Worm (Caenorhabditis elegans): ENCODE data around the gene tdc-1.

tdc-1 gene

DNA sequence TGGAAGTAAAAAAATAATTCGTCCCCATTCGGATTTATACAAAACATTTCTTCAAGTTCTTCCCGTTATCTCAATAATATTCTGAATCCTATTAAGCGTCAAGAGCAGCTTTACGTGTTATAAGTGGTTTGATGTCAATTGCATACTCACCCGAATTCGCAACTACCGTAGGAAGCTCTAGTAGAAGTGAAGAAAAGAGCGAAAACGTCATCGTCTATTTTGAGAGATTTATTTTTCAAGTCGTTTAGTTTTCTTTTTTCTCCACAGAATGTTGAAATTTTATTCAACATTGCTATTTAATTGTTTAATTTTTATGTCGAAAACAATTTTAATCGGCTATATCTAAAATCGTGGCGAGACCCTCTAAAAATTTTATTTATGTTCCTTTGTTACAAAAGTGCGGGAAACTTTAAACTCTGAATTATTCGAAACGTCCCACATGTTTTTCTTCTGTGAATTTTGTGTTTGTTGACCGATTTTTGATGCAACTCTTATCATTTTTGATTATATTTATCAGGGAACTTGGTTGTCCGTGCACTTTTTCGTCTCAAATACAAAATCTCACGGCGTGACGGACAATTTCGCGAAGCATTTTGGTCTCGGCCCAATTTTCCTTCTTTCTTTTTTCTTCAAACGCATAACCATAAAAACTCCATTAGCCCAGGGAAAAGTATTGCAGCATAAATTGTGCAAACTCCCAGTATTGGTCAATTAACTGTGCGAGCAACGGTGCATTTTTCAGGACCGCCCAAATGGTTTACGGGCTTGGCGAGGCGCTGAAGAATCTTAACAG lies at the start of gene tdc-1:
TSS of gene tdc-1 (plus strand) at position 743 of the 793 bp plus-strand sequence.
- TF ChIP-seq elt-1 (tag; optimal IDR thresholded peaks at IDR 0.05) (no peak), nhr-12 (tag; optimal IDR thresholded peaks at IDR 0.05) (no peak), unc-55 (GFP tag; optimal IDR thresholded peaks at IDR 0.05) (no peak), lsy-2 (tag; optimal IDR thresholded peaks at IDR 0.05) (no peak), mbf-1 (tag; optimal IDR thresholded peaks at IDR 0.05) (no peak), aly-2 (tag; optimal IDR thresholded peaks at IDR 0.05) (no peak), peb-1 (tag; optimal IDR thresholded peaks at IDR 0.05) (no peak), nhr-23 (tag; optimal IDR thresholded peaks at IDR 0.05) (no peak), mab-5 (tag; optimal IDR thresholded peaks at IDR 0.05) (no peak), nhr-21 (tag; optimal IDR thresholded peaks at IDR 0.05) (no peak), ztf-1 (GFP tag; conservative IDR thresholded peaks at IDR 0.05) (no peak), blmp-1 (tag; optimal IDR thresholded peaks at IDR 0.05; ENCODE audit: insufficient read depth) (no peak), unc-62 (GFP tag; optimal IDR thresholded peaks at IDR 0.05) (no peak), R02D3.7 (tag; optimal IDR thresholded peaks at IDR 0.05) (no peak), fos-1 (tag; optimal IDR thresholded peaks at IDR 0.05) (no peak), sma-9 (GFP tag; optimal IDR thresholded peaks at IDR 0.05) (no peak), sma-9 (tag; optimal IDR thresholded peaks at IDR 0.05) (no peak), crh-2 (tag; optimal IDR thresholded peaks at IDR 0.05) (no peak), nhr-6 (tag; optimal IDR thresholded peaks at IDR 0.05) (no peak)

DNA sequence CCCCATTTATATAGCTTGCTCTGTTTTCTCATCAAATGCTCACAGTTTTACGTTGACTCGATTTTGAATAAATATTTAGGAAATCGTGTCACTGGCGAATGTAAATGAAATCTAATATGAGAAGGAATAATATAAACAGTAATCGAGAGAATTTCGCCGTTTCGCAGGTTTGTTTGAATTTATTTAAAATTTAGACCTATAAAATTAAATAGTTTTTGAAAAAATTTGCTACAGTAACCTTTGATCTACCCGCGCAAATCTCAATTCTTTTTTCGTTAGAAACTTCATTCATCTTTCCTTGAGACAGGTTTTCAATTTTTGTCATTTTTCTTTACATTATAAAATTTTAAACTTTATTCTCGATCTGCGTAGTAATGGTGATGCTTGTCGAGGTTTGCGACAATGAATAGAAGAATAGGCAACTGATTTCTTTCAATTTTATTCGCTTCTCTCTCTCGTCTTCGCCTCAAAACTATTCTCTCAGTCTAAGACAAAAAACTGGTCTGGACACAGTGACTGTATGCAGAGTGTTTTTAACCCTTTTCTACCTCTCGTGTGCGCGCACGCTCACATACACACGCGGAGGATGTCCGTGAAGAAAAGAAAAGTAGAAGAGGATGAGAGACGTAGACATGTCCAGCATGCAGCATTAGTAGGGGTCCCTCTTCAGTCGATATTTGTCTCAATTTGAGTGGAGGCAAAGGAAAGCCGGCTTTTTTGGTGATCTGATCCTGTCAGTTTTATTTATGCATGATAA lies 47.9 kb upstream of the tdc-1 start, which contains the start of gene dab-1:
TSS of gene dab-1 (plus strand) at position 78 of the 757 bp plus-strand sequence.
- TF ChIP-seq nhr-77 (tag; optimal IDR thresholded peaks at IDR 0.05) (no peak), ceh-16 (tag; optimal IDR thresholded peaks at IDR 0.05) (no peak), sma-3 (GFP tag; optimal IDR thresholded peaks at IDR 0.05) (peak; percentile 9), nhr-25 (tag; optimal IDR thresholded peaks at IDR 0.05) (peak; percentile 86), ZK546.5 (tag; optimal IDR thresholded peaks at IDR 0.05) (no peak), nhr-21 (tag; optimal IDR thresholded peaks at IDR 0.05) (peak; percentile 43), fos-1 (tag; optimal IDR thresholded peaks at IDR 0.05) (peak; percentile 35), dmd-4 (tag; optimal IDR thresholded peaks at IDR 0.05) (no peak), lin-13 (GFP tag; optimal IDR thresholded peaks at IDR 0.05) (no peak), ama-1 (optimal IDR thresholded peaks at IDR 0.05) (no peak), elt-1 (tag; optimal IDR thresholded peaks at IDR 0.05) (no peak), ceh-82 (tag; optimal IDR thresholded peaks at IDR 0.05) (no peak), ztf-1 (GFP tag; conservative IDR thresholded peaks at IDR 0.05) (no peak), nhr-129 (tag; optimal IDR thresholded peaks at IDR 0.05) (peak; percentile 68), sem-4 (tag; optimal IDR thresholded peaks at IDR 0.05) (peak; percentile 61), zag-1 (tag; optimal IDR thresholded peaks at IDR 0.05) (no peak), ztf-11 (tag; optimal IDR thresholded peaks at IDR 0.05) (no peak), mdl-1 (tag; optimal IDR thresholded peaks at IDR 0.05) (peak in 1 of 2 experiments; percentile 29), lsy-2 (tag; optimal IDR thresholded peaks at IDR 0.05) (peak in 1 of 2 experiments; percentile 32), blmp-1 (tag; optimal IDR thresholded peaks at IDR 0.05; ENCODE audit: insufficient read depth) (peak; percentile 10), lin-39 (tag; optimal IDR thresholded peaks at IDR 0.05) (no peak), mbf-1 (tag; optimal IDR thresholded peaks at IDR 0.05) (no peak), C34F6.9 (tag; optimal IDR thresholded peaks at IDR 0.05) (peak; percentile 46), aly-2 (tag; optimal IDR thresholded peaks at IDR 0.05) (no peak), skn-1 (tag; optimal IDR thresholded peaks at IDR 0.05) (no peak), lin-11 (tag; optimal IDR thresholded peaks at IDR 0.05) (no peak), unc-55 (GFP tag; optimal IDR thresholded peaks at IDR 0.05) (peak; percentile 28), nhr-10 (tag; optimal IDR thresholded peaks at IDR 0.05) (no peak), nhr-12 (tag; optimal IDR thresholded peaks at IDR 0.05) (no peak)

DNA sequence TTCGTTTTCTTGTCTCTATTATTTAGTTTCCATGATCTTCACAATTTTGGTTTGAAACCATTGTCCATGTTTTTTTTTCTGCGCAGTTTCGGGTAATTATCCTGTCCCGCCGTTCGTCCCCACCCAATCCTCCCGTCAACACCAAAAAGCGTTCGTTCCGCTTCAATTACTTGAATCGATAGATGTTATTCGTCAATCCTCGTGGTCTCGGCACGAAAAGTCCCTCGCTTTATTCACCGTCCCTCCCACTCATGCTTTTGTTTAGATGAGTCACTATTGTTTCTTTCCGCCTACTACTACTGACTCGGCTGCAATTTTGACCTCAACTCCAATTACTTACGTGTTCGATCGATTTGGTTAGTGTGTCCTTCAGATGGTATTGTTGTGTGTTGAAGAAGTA lies 47.0 kb upstream of the tdc-1 start:
- TF ChIP-seq ztf-1 (GFP tag; conservative IDR thresholded peaks at IDR 0.05) (no peak), dmd-4 (tag; optimal IDR thresholded peaks at IDR 0.05) (no peak), ztf-11 (tag; optimal IDR thresholded peaks at IDR 0.05) (no peak), lin-39 (tag; optimal IDR thresholded peaks at IDR 0.05) (no peak), sma-9 (GFP tag; optimal IDR thresholded peaks at IDR 0.05) (no peak), sma-9 (tag; optimal IDR thresholded peaks at IDR 0.05) (no peak), nhr-237 (tag; optimal IDR thresholded peaks at IDR 0.05) (no peak), mbf-1 (tag; optimal IDR thresholded peaks at IDR 0.05) (no peak), ama-1 (optimal IDR thresholded peaks at IDR 0.05) (no peak)
